Fruit fly (Drosophila melanogaster): ENCODE measurements around the gene endos.

Gene endos

DNA sequence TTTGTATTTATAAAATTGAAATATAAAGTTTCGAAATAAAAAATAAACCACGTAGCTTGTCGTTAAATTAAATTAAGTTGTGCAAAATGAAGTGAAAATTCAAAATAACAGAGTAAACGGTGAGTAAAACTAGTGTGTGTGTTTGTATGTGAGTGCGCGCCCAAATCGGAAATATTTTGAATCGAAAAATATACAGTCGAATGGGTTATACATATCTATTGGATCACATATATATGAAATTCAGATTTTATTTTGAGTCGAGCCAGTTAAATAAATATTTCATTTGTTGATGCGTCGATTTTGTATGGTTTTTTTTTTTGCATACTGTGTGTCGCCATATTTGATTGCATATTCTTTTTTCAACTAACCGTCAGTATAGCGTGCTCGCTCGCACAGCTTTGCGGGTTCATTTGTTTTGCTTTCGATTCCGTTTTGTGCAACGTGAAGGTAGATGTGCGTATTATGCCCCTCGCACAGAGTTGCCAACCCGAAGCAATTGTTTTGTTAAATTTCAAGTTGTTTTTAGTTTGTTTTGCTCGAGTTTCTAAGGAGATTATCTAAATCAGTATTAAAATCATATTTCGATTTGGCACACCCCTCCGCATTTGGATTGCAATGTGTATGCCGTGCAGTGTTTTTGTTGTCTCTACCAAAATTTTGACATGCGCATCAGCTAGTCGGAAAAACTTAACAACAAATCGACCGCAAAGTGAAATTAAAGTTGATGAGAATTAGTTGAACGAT, 28.0 kb downstream of the endos start (continued):
- TF ChIP-seq dsx (GFP tag; optimal IDR thresholded peaks at IDR 0.05; ENCODE audit: poor library complexity, severe bottlenecking), result no peak
- peak; percentile 52 for TF ChIP-seq esn (GFP tag; optimal IDR thresholded peaks at IDR 0.05)
- TF ChIP-seq Ets21C (GFP tag; optimal IDR thresholded peaks at IDR 0.05), result no peak
- no peak for TF ChIP-seq CG9139 (GFP tag; optimal IDR thresholded peaks at IDR 0.05)
- TF ChIP-seq CG10631 (GFP tag; optimal IDR thresholded peaks at IDR 0.05), result no peak
- TF ChIP-seq CG6808 (GFP tag; optimal IDR thresholded peaks at IDR 0.05), result peak; percentile 36
- TF ChIP-seq CG8319 (GFP tag; optimal IDR thresholded peaks at IDR 0.05), result no peak
- TF ChIP-seq CG16779 (tag; optimal IDR thresholded peaks at IDR 0.05), result peak; percentile 1
- peak; percentile 23 for TF ChIP-seq lz (GFP tag; optimal IDR thresholded peaks at IDR 0.05)
- TF ChIP-seq CG31627 (GFP tag; optimal IDR thresholded peaks at IDR 0.05), result no peak
- TF ChIP-seq Sox102F (GFP tag; optimal IDR thresholded peaks at IDR 0.05), result no peak
- no peak for TF ChIP-seq vri (GFP tag; optimal IDR thresholded peaks at IDR 0.05)
- TF ChIP-seq CG8119 (GFP tag; IDR thresholded peaks at IDR 0.05), result no peak
- no peak for TF ChIP-seq CG4318 (GFP tag; optimal IDR thresholded peaks at IDR 0.05)

DNA sequence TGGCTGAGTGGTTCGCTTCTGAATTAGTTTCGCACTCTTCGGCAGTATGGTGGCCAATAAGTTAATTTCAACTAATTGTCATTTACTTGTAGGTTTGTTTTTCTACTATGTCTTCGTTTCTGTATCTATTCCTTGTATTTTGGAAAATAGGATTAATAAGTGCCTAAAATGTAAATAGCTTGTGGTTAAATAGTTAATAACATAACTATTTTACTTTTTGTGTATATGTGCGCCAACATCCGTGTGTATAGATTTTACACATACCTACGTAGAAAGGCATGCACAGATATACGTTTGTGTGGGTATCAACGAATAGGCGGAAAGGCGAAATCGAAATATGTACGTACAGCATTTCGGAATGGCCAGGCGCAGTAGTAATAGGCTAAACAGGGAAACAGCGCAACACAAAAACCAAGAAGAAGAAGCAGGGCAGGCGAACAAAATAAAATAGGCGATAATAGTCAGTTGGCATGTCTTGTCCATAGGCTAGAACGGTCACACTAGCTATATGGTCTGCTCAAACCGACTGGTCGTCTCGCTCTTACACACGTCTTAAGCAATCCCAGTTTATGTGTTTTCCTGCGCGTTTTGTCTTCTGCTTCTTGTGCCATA, 28.9 kb downstream of the endos start:
- TF ChIP-seq CG32006 (GFP tag; optimal IDR thresholded peaks at IDR 0.05), result no peak
- TF ChIP-seq Lpt (GFP tag; optimal IDR thresholded peaks at IDR 0.05), result peak; percentile 12
- no peak for TF ChIP-seq Ets96B (tag; optimal IDR thresholded peaks at IDR 0.05)
- no peak for TF ChIP-seq CG6792 (GFP tag; optimal IDR thresholded peaks at IDR 0.05)
- TF ChIP-seq net (GFP tag; optimal IDR thresholded peaks at IDR 0.05), result no peak
- TF ChIP-seq eg (GFP tag; IDR thresholded peaks at IDR 0.05), result no peak
- no peak for TF ChIP-seq CG3032 (tag; optimal IDR thresholded peaks at IDR 0.05)
- TF ChIP-seq CG11902 (GFP tag; optimal IDR thresholded peaks at IDR 0.05), result no peak
- TF ChIP-seq CG6276 (GFP tag; optimal IDR thresholded peaks at IDR 0.05), result no peak
- no peak for TF ChIP-seq acj6 (GFP tag; optimal IDR thresholded peaks at IDR 0.05)
- no peak for TF ChIP-seq svp (GFP tag)
- TF ChIP-seq dsx (GFP tag; optimal IDR thresholded peaks at IDR 0.05; ENCODE audit: poor library complexity, severe bottlenecking), result peak; percentile 31
- peak; percentile 34 for TF ChIP-seq CG1621 (tag; optimal IDR thresholded peaks at IDR 0.05)
- TF ChIP-seq Met (GFP tag; optimal IDR thresholded peaks at IDR 0.05), result no peak
- TF ChIP-seq OdsH (GFP tag; optimal IDR thresholded peaks at IDR 0.05), result no peak
- TF ChIP-seq CG3919 (GFP tag; optimal IDR thresholded peaks at IDR 0.05), result peak; percentile 5
- peak; percentile 26 for TF ChIP-seq Eip78C (GFP tag)
- TF ChIP-seq Eip75B (GFP tag; optimal IDR thresholded peaks at IDR 0.05), result no peak
- TF ChIP-seq vri (GFP tag; optimal IDR thresholded peaks at IDR 0.05), result peak; percentile 41
- no peak for TF ChIP-seq Eip93F (GFP tag; optimal IDR thresholded peaks at IDR 0.05)
- peak; percentile 28 for TF ChIP-seq Sox14 (GFP tag; optimal IDR thresholded peaks at IDR 0.05)
- peak; percentile 4 to 22 for TF ChIP-seq ss (GFP tag; optimal IDR thresholded peaks at IDR 0.05)
- TF ChIP-seq CG11762 (GFP tag; optimal IDR thresholded peaks at IDR 0.05; ENCODE audit: insufficient read depth), result no peak
- TF ChIP-seq CG6163 (GFP tag; IDR thresholded peaks at IDR 0.05), result peak; percentile 98
- TF ChIP-seq fd59A (GFP tag; optimal IDR thresholded peaks at IDR 0.05), result no peak
- no peak for TF ChIP-seq Gug (GFP tag; IDR thresholded peaks at IDR 0.05)
- no peak for TF ChIP-seq CG31627 (GFP tag; optimal IDR thresholded peaks at IDR 0.05)
- no peak for TF ChIP-seq Hr4 (GFP tag; optimal IDR thresholded peaks at IDR 0.05)
- peak; percentile 33; the same call in 1 of the 2 replicates for TF ChIP-seq CG15336 (GFP tag; IDR thresholded peaks at IDR 0.05)
- TF ChIP-seq CG8632 (GFP tag; optimal IDR thresholded peaks at IDR 0.05), result no peak
- no peak for TF ChIP-seq CG6808 (GFP tag; optimal IDR thresholded peaks at IDR 0.05)
- no peak for TF ChIP-seq CG16779 (tag; optimal IDR thresholded peaks at IDR 0.05)
- no peak for TF ChIP-seq Sox15 (GFP tag; optimal IDR thresholded peaks at IDR 0.05)
- TF ChIP-seq topi (GFP tag; optimal IDR thresholded peaks at IDR 0.05), result no peak
- TF ChIP-seq Sox102F (GFP tag; optimal IDR thresholded peaks at IDR 0.05), result no peak
- TF ChIP-seq Hr38 (GFP tag; optimal IDR thresholded peaks at IDR 0.05), result no peak
- no peak for TF ChIP-seq spab (GFP tag; optimal IDR thresholded peaks at IDR 0.05)
- no peak for TF ChIP-seq Blimp-1 (GFP tag; optimal IDR thresholded peaks at IDR 0.05)

Measured in whole organism, prepupa.